Fruit fly (Drosophila melanogaster) whole organism, prepupa: Measurements from ENCODE around the gene Rab9Fa.

Experiments used
- Blimp-1 ChIP-seq: fragments of 200-800 bp; sonication (Bioruptor generic); optimal IDR thresholded peaks from 3 replicates; lab custom pipeline; 2017; ENCODE audit warnings: missing biosample characterization, missing genetic modification characterization, mild to moderate bottlenecking, moderate library complexity, missing genetic modification reagents
- CG10631 ChIP-seq: fragments of 200-800 bp; sonication (Bioruptor generic); optimal IDR thresholded peaks from 2 replicates; lab custom pipeline; 2016; ENCODE audit warnings: missing biosample characterization, missing genetic modification characterization
- CG10669 ChIP-seq: fragments of 200-800 bp; sonication (Bioruptor generic); optimal IDR thresholded peaks from 3 replicates; lab custom pipeline; 2018; ENCODE audit warnings: missing biosample characterization, mild to moderate bottlenecking, missing genetic modification characterization, moderate library complexity
- CG11294 ChIP-seq: fragments of 200-800 bp; sonication (Bioruptor generic); IDR thresholded peaks from 2 replicates; pipeline ENCODE4 v1.3.6; 2022; ENCODE audit warnings: missing biosample characterization, missing genetic modification characterization
- CG11762 ChIP-seq: fragments of 200-800 bp; sonication (Bioruptor generic); optimal IDR thresholded peaks from 3 replicates; lab custom pipeline; 2016; ENCODE audit warnings: missing biosample characterization, missing genetic modification characterization; ENCODE audit not compliant: insufficient read depth
- CG11902 ChIP-seq: fragments of 200-800 bp; sonication (Bioruptor generic); optimal IDR thresholded peaks from 3 replicates; lab custom pipeline; 2016; ENCODE audit warnings: missing biosample characterization, missing genetic modification characterization
- CG15336 ChIP-seq: fragments of 200-800 bp; sonication (Bioruptor generic); IDR thresholded peaks from 2 replicates; pipeline ENCODE4 v1.3.6; 2022; ENCODE audit warnings: missing biosample characterization, missing genetic modification characterization
- CG1621 ChIP-seq: fragments of 200-800 bp; sonication (Bioruptor generic); optimal IDR thresholded peaks from 3 replicates; lab custom pipeline; 2018; ENCODE audit warnings: missing biosample characterization, mild to moderate bottlenecking, missing genetic modification characterization
- CG16779 ChIP-seq: fragments of 200-800 bp; sonication (Bioruptor generic); optimal IDR thresholded peaks from 3 replicates; lab custom pipeline; 2017; ENCODE audit warnings: missing biosample characterization, mild to moderate bottlenecking, missing genetic modification characterization
- CG3032 ChIP-seq: fragments of 200-800 bp; optimal IDR thresholded peaks from 2 replicates; lab custom pipeline; 2019; ENCODE audit warnings: missing biosample characterization, mild to moderate bottlenecking, missing genetic modification characterization, moderate library complexity
- CG31627 ChIP-seq: fragments of 200-800 bp; sonication (Bioruptor generic); optimal IDR thresholded peaks from 3 replicates; lab custom pipeline; 2016; ENCODE audit warnings: missing biosample characterization, missing genetic modification characterization
- CG3919 ChIP-seq: fragments of 200-800 bp; sonication (Bioruptor generic); optimal IDR thresholded peaks from 3 replicates; lab custom pipeline; 2016; ENCODE audit warnings: missing biosample characterization, missing genetic modification characterization
- CG4318 ChIP-seq: fragments of 200-800 bp; sonication (Bioruptor generic); optimal IDR thresholded peaks from 3 replicates; lab custom pipeline; 2017; ENCODE audit warnings: missing biosample characterization, mild to moderate bottlenecking, missing genetic modification characterization
- CG6163 ChIP-seq: fragments of 200-800 bp; sonication (Bioruptor generic); IDR thresholded peaks from 3 replicates; pipeline ENCODE4 v1.3.6; 2022; ENCODE audit warnings: missing biosample characterization, missing genetic modification characterization
- CG6276 ChIP-seq: fragments of 200-800 bp; sonication (Bioruptor generic); optimal IDR thresholded peaks from 2 replicates; lab custom pipeline; 2017; ENCODE audit warnings: missing biosample characterization, mild to moderate bottlenecking, missing genetic modification characterization
- CG6792 ChIP-seq: fragments of 200-800 bp; sonication (Bioruptor generic); optimal IDR thresholded peaks from 3 replicates; lab custom pipeline; 2016; ENCODE audit warnings: missing biosample characterization, missing genetic modification characterization
- CG6808 ChIP-seq: fragments of 200-800 bp; sonication (Bioruptor generic); optimal IDR thresholded peaks from 3 replicates; lab custom pipeline; 2017; ENCODE audit warnings: missing biosample characterization, missing genetic modification characterization, mild to moderate bottlenecking, moderate library complexity, missing genetic modification reagents
- CG7368 ChIP-seq: fragments of 200-800 bp; sonication (Bioruptor generic); optimal IDR thresholded peaks from 3 replicates; lab custom pipeline; 2016; ENCODE audit warnings: missing biosample characterization, missing genetic modification characterization
- CG8119 ChIP-seq: fragments of 200-800 bp; sonication (Bioruptor generic); IDR thresholded peaks from 3 replicates; pipeline ENCODE4 v1.3.6; 2022; ENCODE audit warnings: missing biosample characterization, missing genetic modification characterization
- CG8319 ChIP-seq: fragments of 200-800 bp; sonication (Bioruptor generic); optimal IDR thresholded peaks from 3 replicates; lab custom pipeline; 2016; ENCODE audit warnings: missing biosample characterization, missing genetic modification characterization
- CG8632 ChIP-seq: fragments of 200-800 bp; sonication (Bioruptor generic); optimal IDR thresholded peaks from 3 replicates; lab custom pipeline; 2016; ENCODE audit warnings: missing biosample characterization, missing genetic modification characterization
- CG9139 ChIP-seq: fragments of 200-800 bp; sonication (Bioruptor generic); optimal IDR thresholded peaks from 3 replicates; lab custom pipeline; 2017; ENCODE audit warnings: missing biosample characterization, mild to moderate bottlenecking, missing genetic modification characterization
- Eip75B ChIP-seq: fragments of 200-800 bp; sonication (Bioruptor generic); optimal IDR thresholded peaks from 3 replicates; lab custom pipeline; 2016; ENCODE audit warnings: missing biosample characterization, missing genetic modification characterization
- Eip78C ChIP-seq: fragments of 200-800 bp; sonication (Bioruptor generic); peaks from one replicate; lab custom pipeline; 2016; ENCODE audit warnings: missing biosample characterization, missing genetic modification characterization
- Eip93F ChIP-seq: fragments of 200-800 bp; sonication (Bioruptor generic); optimal IDR thresholded peaks from 2 replicates; lab custom pipeline; 2016; ENCODE audit warnings: missing biosample characterization, mild to moderate bottlenecking, missing genetic modification characterization
- Ets96B ChIP-seq: fragments of 200-800 bp; optimal IDR thresholded peaks from 2 replicates; lab custom pipeline; 2019; ENCODE audit warnings: missing biosample characterization, mild to moderate bottlenecking, missing genetic modification characterization, moderate library complexity
- Gug ChIP-seq: fragments of 200-800 bp; sonication (Bioruptor generic); IDR thresholded peaks from 2 replicates; pipeline ENCODE4 v1.3.6; 2022; ENCODE audit warnings: missing biosample characterization, missing genetic modification characterization
- Hr38 ChIP-seq: sonication (Bioruptor generic); optimal IDR thresholded peaks from 2 replicates; lab custom pipeline; 2016; ENCODE audit warnings: missing biosample characterization, missing genetic modification characterization
- Lpt ChIP-seq: fragments of 200-800 bp; sonication (Bioruptor generic); optimal IDR thresholded peaks from 3 replicates; lab custom pipeline; 2016; ENCODE audit warnings: missing biosample characterization, missing genetic modification characterization
- Met ChIP-seq: fragments of 200-800 bp; sonication (Bioruptor generic); optimal IDR thresholded peaks from 3 replicates; lab custom pipeline; 2016; ENCODE audit warnings: missing biosample characterization, missing genetic modification characterization
- Smox ChIP-seq: fragments of 200-800 bp; sonication (Bioruptor generic); optimal IDR thresholded peaks from 3 replicates; lab custom pipeline; 2016; ENCODE audit warnings: missing biosample characterization, missing genetic modification characterization
- Sox102F ChIP-seq: fragments of 200-800 bp; sonication (Bioruptor generic); optimal IDR thresholded peaks from 2 replicates; lab custom pipeline; 2016; ENCODE audit warnings: missing biosample characterization, mild to moderate bottlenecking, missing genetic modification characterization
- Sox15 ChIP-seq: fragments of 200-800 bp; sonication (Bioruptor generic); optimal IDR thresholded peaks from 3 replicates; lab custom pipeline; 2016; ENCODE audit warnings: missing biosample characterization, missing genetic modification characterization
- achi ChIP-seq: fragments of 200-800 bp; sonication (Bioruptor generic); optimal IDR thresholded peaks from 3 replicates; lab custom pipeline; 2016; ENCODE audit warnings: missing biosample characterization, missing genetic modification characterization
- acj6 ChIP-seq: fragments of 200-800 bp; sonication (Bioruptor generic); optimal IDR thresholded peaks from 3 replicates; lab custom pipeline; 2016; ENCODE audit warnings: missing biosample characterization, missing genetic modification characterization
- cyc ChIP-seq: fragments of 200-800 bp; sonication (Bioruptor generic); optimal IDR thresholded peaks from 3 replicates; lab custom pipeline; 2016; ENCODE audit warnings: missing biosample characterization, missing genetic modification characterization
- dsx ChIP-seq: fragments of 200-800 bp; optimal IDR thresholded peaks from 3 replicates; lab custom pipeline; 2019; ENCODE audit warnings: missing biosample characterization, mild to moderate bottlenecking, missing genetic modification characterization, moderate library complexity; ENCODE audit not compliant: poor library complexity, severe bottlenecking
- esn ChIP-seq: fragments of 200-800 bp; sonication (Bioruptor generic); optimal IDR thresholded peaks from 2 replicates; lab custom pipeline; 2016; ENCODE audit warnings: missing biosample characterization, mild to moderate bottlenecking, missing genetic modification characterization, moderate library complexity
- fd85E ChIP-seq: fragments of 200-800 bp; sonication (Bioruptor generic); optimal IDR thresholded peaks from 3 replicates; lab custom pipeline; 2016; ENCODE audit warnings: missing biosample characterization, missing genetic modification characterization
- fkh ChIP-seq: fragments of 200-800 bp; sonication (Bioruptor generic); optimal IDR thresholded peaks from 3 replicates; lab custom pipeline; 2017; ENCODE audit warnings: missing biosample characterization, mild to moderate bottlenecking, missing genetic modification characterization, moderate library complexity
- lz ChIP-seq: fragments of 200-800 bp; sonication (Bioruptor generic); optimal IDR thresholded peaks from 3 replicates; lab custom pipeline; 2016; ENCODE audit warnings: missing biosample characterization, missing genetic modification characterization
- net ChIP-seq: fragments of 200-800 bp; sonication (Bioruptor generic); optimal IDR thresholded peaks from 3 replicates; lab custom pipeline; 2016; ENCODE audit warnings: missing biosample characterization, missing genetic modification characterization
- pdm3 ChIP-seq: fragments of 200-800 bp; sonication (Bioruptor generic); optimal IDR thresholded peaks from 3 replicates; lab custom pipeline; 2016; ENCODE audit warnings: missing biosample characterization, missing genetic modification characterization
- salr ChIP-seq, 2 experiments: fragments of 200-800 bp; sonication (Bioruptor generic); optimal IDR thresholded peaks; 3 replicates each; lab custom pipeline; 2016 to 2018; ENCODE audit warnings: missing biosample characterization in 2 of 2, missing genetic modification characterization in 2 of 2, mild to moderate bottlenecking in 1 of 2
- spab ChIP-seq: fragments of 200-800 bp; sonication (Bioruptor generic); optimal IDR thresholded peaks from 2 replicates; lab custom pipeline; 2017; ENCODE audit warnings: missing biosample characterization, mild to moderate bottlenecking, missing genetic modification characterization, missing genetic modification reagents
- ss ChIP-seq, 2 experiments: fragments of 200-800 bp; sonication (Bioruptor generic); optimal IDR thresholded peaks; 2 replicates in 1 of 2; 3 replicates in 1 of 2; lab custom pipeline; 2017 to 2018; ENCODE audit warnings: mild to moderate bottlenecking in 2 of 2, missing biosample characterization in 2 of 2, missing genetic modification characterization in 2 of 2, moderate library complexity in 1 of 2
- svp ChIP-seq: fragments of 200-800 bp; sonication (Bioruptor generic); peaks from one replicate; lab custom pipeline; 2016; ENCODE audit warnings: missing biosample characterization, missing genetic modification characterization
- topi ChIP-seq: fragments of 200-800 bp; sonication (Bioruptor generic); optimal IDR thresholded peaks from 3 replicates; lab custom pipeline; 2016; ENCODE audit warnings: missing biosample characterization, missing genetic modification characterization
- vri ChIP-seq: fragments of 200-800 bp; sonication (Bioruptor generic); optimal IDR thresholded peaks from 3 replicates; lab custom pipeline; 2016; ENCODE audit warnings: missing biosample characterization, mild to moderate bottlenecking, missing genetic modification characterization

The Rab9Fa gene

DNA sequence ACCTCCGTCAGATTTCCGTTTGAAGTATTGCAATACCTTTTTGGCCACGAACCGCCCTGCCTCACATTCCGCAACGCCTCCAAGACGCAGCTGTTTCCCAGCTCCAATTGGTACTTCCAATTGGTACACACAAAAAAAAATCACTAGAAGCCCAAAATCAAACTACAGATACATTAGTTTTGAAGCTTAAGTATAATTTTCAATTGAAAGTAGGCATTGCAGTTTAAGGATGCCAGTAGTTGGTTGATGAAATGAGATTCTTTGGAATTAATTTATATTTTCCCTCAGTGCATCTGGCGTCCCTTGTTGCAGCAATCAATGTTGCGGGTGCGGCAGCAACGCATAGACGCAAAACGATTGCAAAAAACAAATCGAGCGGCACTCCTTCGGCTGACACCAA is 17.1 kb downstream of the Rab9Fa start (continued):
- peak; percentile 30 for TF ChIP-seq CG10631 (GFP tag; lab: Kevin White, UChicago)
- TF ChIP-seq CG9139, result no peak
- TF ChIP-seq CG4318 (GFP tag; lab: Kevin White, UChicago), result peak; percentile 28
- peak; percentile 39 for TF ChIP-seq esn (GFP tag; lab: Kevin White, UChicago)
- no peak for TF ChIP-seq dsx
- TF ChIP-seq Blimp-1, result no peak
- TF ChIP-seq CG3032 (tag; lab: Kevin White, UChicago), result no peak
- TF ChIP-seq Sox15 (GFP tag; lab: Kevin White, UChicago), result no peak
- TF ChIP-seq CG10669 (GFP tag; lab: Kevin White, UChicago), result no peak
- peak; percentile 38 for TF ChIP-seq CG6276 (GFP tag; lab: Kevin White, UChicago)
- TF ChIP-seq salr (GFP tag; optimal IDR thresholded peaks at IDR 0.05; lab: Kevin White, UChicago), result no peak
- TF ChIP-seq pdm3 (GFP tag; lab: Kevin White, UChicago), result peak; percentile 55
- no peak for TF ChIP-seq Lpt
- TF ChIP-seq cyc, result peak; percentile 20
- peak; percentile 24 for TF ChIP-seq Eip75B (GFP tag; lab: Kevin White, UChicago)
- TF ChIP-seq CG6808 (GFP tag; lab: Kevin White, UChicago), result no peak

DNA sequence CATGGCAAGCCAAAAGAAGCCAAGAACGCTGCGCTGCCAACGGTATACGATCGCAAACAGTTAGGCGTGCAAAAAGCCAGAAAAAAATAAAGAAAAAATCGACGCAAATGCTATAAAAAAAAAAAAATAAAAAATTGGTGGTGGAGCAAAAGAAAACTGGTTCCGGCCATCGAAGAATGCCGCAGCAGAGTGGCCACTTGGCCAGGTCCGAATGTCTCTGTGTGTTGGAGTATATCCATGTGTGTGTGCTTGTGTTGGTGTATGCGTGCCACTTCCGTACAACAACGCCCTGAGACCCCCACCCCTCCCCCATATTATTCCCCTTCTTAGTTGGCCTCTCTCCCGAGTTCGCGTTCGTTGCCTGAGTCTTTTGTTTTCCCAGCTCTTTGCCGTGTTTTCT is 18.5 kb downstream of the Rab9Fa start:
- TF ChIP-seq acj6 (GFP tag; lab: Kevin White, UChicago) (no peak), CG10631 (GFP tag; lab: Kevin White, UChicago) (no peak), Eip93F (GFP tag; lab: Kevin White, UChicago) (no peak), ss (GFP tag; optimal IDR thresholded peaks at IDR 0.05; lab: Kevin White, UChicago) (peak; percentile 49 to 91), CG10669 (GFP tag; lab: Kevin White, UChicago) (no peak), Sox102F (GFP tag; lab: Kevin White, UChicago) (peak; percentile 0), CG31627 (GFP tag; lab: Kevin White, UChicago) (no peak), CG8632 (GFP tag; lab: Kevin White, UChicago) (no peak), net (GFP tag; lab: Kevin White, UChicago) (no peak), CG7368 (GFP tag; lab: Kevin White, UChicago) (no peak), CG11762 (GFP tag; lab: Kevin White, UChicago) (no peak), CG11294 (no peak), salr (GFP tag; optimal IDR thresholded peaks at IDR 0.05; lab: Kevin White, UChicago) (no peak), cyc (no peak), Sox15 (GFP tag; lab: Kevin White, UChicago) (no peak), fkh (no peak), Smox (no peak), CG9139 (peak; percentile 62), achi (peak; percentile 8), CG8119 (peak; percentile 59), Lpt (peak; percentile 2), CG1621 (peak; percentile 31), Gug (GFP tag; lab: Robert Waterston, UW) (no peak), CG6276 (GFP tag; lab: Kevin White, UChicago) (peak; percentile 26), CG16779 (tag; lab: Kevin White, UChicago) (peak; percentile 41), CG3919 (GFP tag; lab: Kevin White, UChicago) (no peak), CG11902 (no peak), esn (GFP tag; lab: Kevin White, UChicago) (no peak), CG8319 (no peak), CG15336 (GFP tag; lab: Robert Waterston, UW) (no peak; the same call in 1 of the 2 replicates), vri (GFP tag; lab: Kevin White, UChicago) (no peak), spab (peak; percentile 6), CG6808 (GFP tag; lab: Kevin White, UChicago) (peak; percentile 62), Ets96B (tag; lab: Kevin White, UChicago) (no peak), svp (GFP tag; lab: Kevin White, UChicago) (peak; percentile 62), CG6792 (GFP tag; lab: Kevin White, UChicago) (no peak), CG4318 (GFP tag; lab: Kevin White, UChicago) (no peak), lz (GFP tag; lab: Kevin White, UChicago) (no peak), Hr38 (no peak), fd85E (GFP tag; lab: Kevin White, UChicago) (no peak), topi (GFP tag; lab: Kevin White, UChicago) (no peak), dsx (peak; percentile 2), Met (GFP tag; lab: Kevin White, UChicago) (peak; percentile 0), Eip78C (no peak), CG6163 (peak; percentile 58; the same call in 2 of the 3 replicates)
